Worm (Caenorhabditis elegans) whole organism, young adult: ENCODE measurements around the gene rcs-1.

Source experiments
- D2030.7 ChIP-seq: fragments of 200-800 bp; sonication (Bioruptor generic); IDR thresholded peaks from 2 replicates; pipeline ENCODE4 v1.3.6; 2022; ENCODE audit warnings: missing genetic modification reagents, missing genetic modification characterization, missing compliant biosample characterization
- F52B5.7 ChIP-seq: sonication (generic microtip); optimal IDR thresholded peaks from 2 replicates; lab custom pipeline; 2016; ENCODE audit warnings: mild to moderate bottlenecking, missing genetic modification characterization, missing compliant biosample characterization
- K11D2.4 ChIP-seq: fragments of 200-800 bp; sonication (Bioruptor generic); IDR thresholded peaks from 2 replicates; pipeline ENCODE4 v1.3.6; 2022; ENCODE audit warnings: missing genetic modification reagents, missing genetic modification characterization, missing compliant biosample characterization
- Y79H2A.3 ChIP-seq: fragments of 200-800 bp; sonication (Bioruptor generic); conservative IDR thresholded peaks from 2 replicates; pipeline ENCODE4 v1.3.6; 2022; ENCODE audit warnings: missing genetic modification reagents, missing genetic modification characterization, missing compliant biosample characterization
- cebp-1 ChIP-seq, 2 experiments: fragments of 200-800 bp in 1 of 2; sonication (Bioruptor generic) in 1 of 2; sonication (generic microtip) in 1 of 2; IDR thresholded peaks in 1 of 2; optimal IDR thresholded peaks in 1 of 2; 2 replicates each; pipeline versions ENCODE4 v1.3.6 to Lab custom; 2017 to 2022; ENCODE audit warnings: missing compliant biosample characterization in 2 of 2, missing genetic modification characterization in 2 of 2, mild to moderate bottlenecking in 1 of 2, missing genetic modification reagents in 1 of 2, moderate library complexity in 1 of 2
- efl-1 ChIP-seq: fragments of 150-350 bp; optimal IDR thresholded peaks from 2 replicates; lab custom pipeline; 2014; ENCODE audit warnings: missing biosample characterization, missing genetic modification reagents, missing genetic modification characterization
- lin-26 ChIP-seq: fragments of 200-800 bp; sonication (Bioruptor generic); IDR thresholded peaks from 2 replicates; pipeline ENCODE4 v1.3.6; 2022; ENCODE audit warnings: missing genetic modification reagents, missing genetic modification characterization, missing compliant biosample characterization
- sea-2 ChIP-seq: fragments of 200-800 bp; sonication (Bioruptor generic); IDR thresholded peaks from 2 replicates; pipeline ENCODE4 v1.3.6; 2022; ENCODE audit warnings: missing genetic modification characterization, missing compliant biosample characterization
- snpc-4 ChIP-seq, 5 experiments: fragments of 150-350 bp in 1 of 5; sonication (generic microtip) in 4 of 5; optimal IDR thresholded peaks; 2 replicates each; lab custom pipeline; 2014 to 2018; ENCODE audit warnings: missing genetic modification characterization in 5 of 5, missing biosample characterization in 3 of 5, antibody characterized with exemption in 2 of 5, mild to moderate bottlenecking in 2 of 5, missing compliant biosample characterization in 2 of 5, missing genotype in 2 of 5, moderate library complexity in 2 of 5, missing genetic modification reagents in 1 of 5
- unc-62 ChIP-seq: fragments of 150-350 bp; optimal IDR thresholded peaks from 2 replicates; lab custom pipeline; 2014; ENCODE audit warnings: missing biosample characterization, missing genetic modification reagents, missing genetic modification characterization
- zfh-2 ChIP-seq: fragments of 200-800 bp; sonication (Bioruptor generic); conservative IDR thresholded peaks from 2 replicates; pipeline ENCODE4 v1.3.6; 2022; ENCODE audit warnings: missing genetic modification reagents, missing genetic modification characterization, missing compliant biosample characterization

ce11 chrX:8820643-8821042 is 7.7 kb downstream of the rcs-1 start:
- TF ChIP-seq F52B5.7: no peak
- no peak for TF ChIP-seq lin-26 (GFP tag; lab: Robert Waterston, UW)
- no peak for TF ChIP-seq snpc-4 (GFP tag; optimal IDR thresholded peaks at IDR 0.05; lab: Kevin White, UChicago)
- TF ChIP-seq snpc-4 (tag; optimal IDR thresholded peaks at IDR 0.05; lab: Kevin White, UChicago): no peak
- no peak for TF ChIP-seq unc-62 (GFP tag; lab: Kevin White, UChicago)
- no peak for TF ChIP-seq sea-2
- TF ChIP-seq Y79H2A.3 (GFP tag; lab: Robert Waterston, UW): no peak
- TF ChIP-seq D2030.7 (GFP tag; lab: Robert Waterston, UW): no peak
- no peak for TF ChIP-seq cebp-1 (GFP tag; IDR thresholded peaks at IDR 0.05; lab: Robert Waterston, UW)
- no peak for TF ChIP-seq cebp-1 (tag; optimal IDR thresholded peaks at IDR 0.05; lab: Kevin White, UChicago)
- TF ChIP-seq zfh-2: no peak
- TF ChIP-seq efl-1 (GFP tag; lab: Kevin White, UChicago): no peak
- no peak for TF ChIP-seq K11D2.4 (GFP tag; lab: Robert Waterston, UW)
